Worm (Caenorhabditis elegans): ENCODE data around the gene clc-18.

DNA sequence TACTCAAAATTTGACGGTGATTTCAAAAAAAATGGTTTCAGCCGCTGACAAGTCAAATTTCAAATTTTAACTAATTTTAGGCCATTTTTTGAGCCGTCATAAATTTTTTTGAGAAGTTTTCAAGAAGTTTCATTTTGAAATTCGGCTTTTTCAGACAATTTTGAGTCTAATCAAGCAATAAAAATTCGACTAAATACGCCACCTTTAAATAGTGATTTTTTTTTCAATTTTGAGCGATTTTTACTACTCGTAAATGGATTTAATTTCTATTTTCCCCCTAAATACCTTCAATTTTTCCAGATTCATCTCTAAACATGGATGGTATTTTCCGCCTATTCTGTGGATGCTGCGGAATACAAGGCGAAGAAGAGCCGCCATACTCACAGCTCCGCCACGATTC, 34.4 kb upstream of the clc-18 start, which contains the start of gene Y45G5AL.1:
- TF ChIP-seq elt-3 (tag; optimal IDR thresholded peaks at IDR 0.05): no peak
- TF ChIP-seq nhr-12 (tag; optimal IDR thresholded peaks at IDR 0.05): no peak
- no peak for TF ChIP-seq xbp-1 (tag; optimal IDR thresholded peaks at IDR 0.05)
- TF ChIP-seq mef-2 (tag; optimal IDR thresholded peaks at IDR 0.05): no peak
- no peak for TF ChIP-seq ztf-4 (tag; optimal IDR thresholded peaks at IDR 0.05)
- TF ChIP-seq hpl-2 (GFP tag; optimal IDR thresholded peaks at IDR 0.05): no peak
